Worm (Caenorhabditis elegans) whole organism, mixed stage, embryonic: ENCODE measurements around the gene kvs-4.
A peak's percentile ranks its signal among the peaks of the same experiment; 100 is the strongest.

ENCODE experiments used
- M03D4.4 ChIP-seq: sonication (generic microtip); optimal IDR thresholded peaks from 2 replicates; lab custom pipeline; 2017; ENCODE audit warnings: mild to moderate bottlenecking, missing genetic modification characterization, missing compliant biosample characterization
- bed-3 ChIP-seq: fragments of 200-800 bp; sonication (Bioruptor generic); optimal IDR thresholded peaks from 3 replicates; lab custom pipeline; 2018; ENCODE audit warnings: mild to moderate bottlenecking, missing genetic modification characterization, moderate library complexity, missing compliant biosample characterization
- blmp-1 ChIP-seq: fragments of 150-350 bp; optimal IDR thresholded peaks from 2 replicates; lab custom pipeline; 2014; ENCODE audit warnings: missing biosample characterization, missing genetic modification characterization
- ceh-39 ChIP-seq: fragments of 150-350 bp; optimal IDR thresholded peaks from 2 replicates; lab custom pipeline; 2014; ENCODE audit warnings: missing biosample characterization, missing genetic modification characterization
- ceh-43 ChIP-seq: fragments of 200-800 bp; sonication (Bioruptor generic); optimal IDR thresholded peaks from 2 replicates; lab custom pipeline; 2018; ENCODE audit warnings: mild to moderate bottlenecking, missing genetic modification characterization, moderate library complexity, missing compliant biosample characterization
- ceh-83 ChIP-seq: fragments of 200-800 bp; sonication (Bioruptor generic); optimal IDR thresholded peaks from 2 replicates; lab custom pipeline; 2018; ENCODE audit warnings: mild to moderate bottlenecking, missing genetic modification characterization, missing compliant biosample characterization
- ces-1 ChIP-seq: fragments of 150-350 bp; optimal IDR thresholded peaks from 2 replicates; lab custom pipeline; 2014; ENCODE audit warnings: missing biosample characterization, missing genetic modification reagents, missing genetic modification characterization
- cnd-1 ChIP-seq: fragments of 200-800 bp; sonication (Bioruptor generic); optimal IDR thresholded peaks from 2 replicates; lab custom pipeline; 2018; ENCODE audit warnings: mild to moderate bottlenecking, missing genetic modification characterization, missing compliant biosample characterization
- drap-1 ChIP-seq: fragments of 200-800 bp; sonication (Bioruptor generic); optimal IDR thresholded peaks from 3 replicates; lab custom pipeline; 2018; ENCODE audit warnings: mild to moderate bottlenecking, missing genetic modification characterization, missing compliant biosample characterization
- elt-1 ChIP-seq: sonication (generic microtip); optimal IDR thresholded peaks from 2 replicates; lab custom pipeline; 2017; ENCODE audit warnings: missing genetic modification characterization, mild to moderate bottlenecking, missing compliant biosample characterization, antibody characterized with exemption, moderate library complexity, borderline replicate concordance; ENCODE audit not compliant: insufficient read depth
- elt-3 ChIP-seq: fragments of 150-350 bp; optimal IDR thresholded peaks from 2 replicates; lab custom pipeline; 2014; ENCODE audit warnings: missing biosample characterization, missing genetic modification characterization
- flh-1 ChIP-seq: fragments of 200-800 bp; sonication (Bioruptor generic); optimal IDR thresholded peaks from 2 replicates; lab custom pipeline; 2018; ENCODE audit warnings: mild to moderate bottlenecking, missing genetic modification characterization, moderate library complexity, missing compliant biosample characterization
- ham-2 ChIP-seq: fragments of 200-800 bp; sonication (Bioruptor generic); optimal IDR thresholded peaks from 2 replicates; lab custom pipeline; 2018; ENCODE audit warnings: mild to moderate bottlenecking, missing genetic modification characterization, missing compliant biosample characterization
- hlh-1 ChIP-seq: fragments of 150-350 bp; optimal IDR thresholded peaks from 2 replicates; lab custom pipeline; 2014; ENCODE audit warnings: missing biosample characterization, missing genetic modification reagents, missing genetic modification characterization
- lin-13 ChIP-seq: fragments of 150-350 bp; optimal IDR thresholded peaks from 2 replicates; lab custom pipeline; 2014; ENCODE audit warnings: missing biosample characterization, missing genetic modification characterization
- lin-32 ChIP-seq: fragments of 200-800 bp; sonication (Bioruptor generic); optimal IDR thresholded peaks from 2 replicates; lab custom pipeline; 2018; ENCODE audit warnings: mild to moderate bottlenecking, missing genetic modification characterization, missing compliant biosample characterization
- lsy-2 ChIP-seq: fragments of 150-350 bp; optimal IDR thresholded peaks from 2 replicates; lab custom pipeline; 2014; ENCODE audit warnings: missing biosample characterization, missing genetic modification characterization
- mab-5 ChIP-seq: fragments of 150-350 bp; optimal IDR thresholded peaks from 2 replicates; lab custom pipeline; 2014; ENCODE audit warnings: missing biosample characterization, missing genetic modification characterization
- mep-1 ChIP-seq: fragments of 150-350 bp; optimal IDR thresholded peaks from 2 replicates; lab custom pipeline; 2017; ENCODE audit warnings: missing biosample characterization, missing genetic modification reagents, missing genetic modification characterization, inconsistent platforms
- mls-2 ChIP-seq: sonication (generic microtip); optimal IDR thresholded peaks from 2 replicates; lab custom pipeline; 2016; ENCODE audit warnings: mild to moderate bottlenecking, missing genetic modification characterization, moderate library complexity, missing compliant biosample characterization
- nhr-12 ChIP-seq: fragments of 150-350 bp; optimal IDR thresholded peaks from 2 replicates; lab custom pipeline; 2014; ENCODE audit warnings: missing biosample characterization, missing genetic modification characterization
- nhr-2 ChIP-seq: fragments of 150-350 bp; optimal IDR thresholded peaks from 2 replicates; lab custom pipeline; 2014; ENCODE audit warnings: missing biosample characterization, missing genetic modification characterization
- nhr-237 ChIP-seq: fragments of 150-350 bp; optimal IDR thresholded peaks from 2 replicates; lab custom pipeline; 2014; ENCODE audit warnings: missing biosample characterization, missing genetic modification characterization
- nhr-28 ChIP-seq: fragments of 150-350 bp; optimal IDR thresholded peaks from 2 replicates; lab custom pipeline; 2014; ENCODE audit warnings: missing biosample characterization, missing genetic modification characterization
- nhr-76 ChIP-seq: sonication (generic microtip); optimal IDR thresholded peaks from 2 replicates; lab custom pipeline; 2017; ENCODE audit warnings: missing biosample characterization, missing genetic modification characterization
- pha-4 ChIP-seq: fragments of 150-350 bp; optimal IDR thresholded peaks from 2 replicates; lab custom pipeline; 2018; ENCODE audit warnings: missing biosample characterization, missing genetic modification reagents, missing genetic modification characterization
- sem-2 ChIP-seq: fragments of 200-800 bp; sonication (Bioruptor generic); optimal IDR thresholded peaks from 2 replicates; lab custom pipeline; 2018; ENCODE audit warnings: mild to moderate bottlenecking, missing genetic modification characterization, missing compliant biosample characterization
- snpc-4 ChIP-seq: fragments of 150-350 bp; optimal IDR thresholded peaks from 2 replicates; lab custom pipeline; 2014; ENCODE audit warnings: missing biosample characterization, missing genetic modification characterization
- sptf-1 ChIP-seq: sonication (generic microtip); optimal IDR thresholded peaks from 2 replicates; lab custom pipeline; 2017; ENCODE audit warnings: mild to moderate bottlenecking, missing genetic modification characterization, moderate library complexity, missing compliant biosample characterization
- tbx-8 ChIP-seq: fragments of 200-800 bp; sonication (Bioruptor generic); optimal IDR thresholded peaks from 2 replicates; lab custom pipeline; 2018; ENCODE audit warnings: mild to moderate bottlenecking, missing genetic modification characterization, moderate library complexity, missing compliant biosample characterization
- unc-120 ChIP-seq: sonication (generic microtip); optimal IDR thresholded peaks from 2 replicates; lab custom pipeline; 2017; ENCODE audit warnings: missing genetic modification characterization, missing compliant biosample characterization; ENCODE audit not compliant: poor library complexity, severe bottlenecking
- unc-39 ChIP-seq: fragments of 150-350 bp; optimal IDR thresholded peaks from 2 replicates; lab custom pipeline; 2014; ENCODE audit warnings: missing biosample characterization, missing genetic modification characterization
- unc-62 ChIP-seq: fragments of 150-350 bp; optimal IDR thresholded peaks from 2 replicates; lab custom pipeline; 2014; ENCODE audit warnings: missing biosample characterization, missing genetic modification reagents, missing genetic modification characterization
- zip-8 ChIP-seq: fragments of 150-350 bp; optimal IDR thresholded peaks from 2 replicates; lab custom pipeline; 2014; ENCODE audit warnings: missing biosample characterization, missing genetic modification characterization
- ztf-11 ChIP-seq: fragments of 150-350 bp; optimal IDR thresholded peaks from 2 replicates; lab custom pipeline; 2014; ENCODE audit warnings: missing biosample characterization, missing genetic modification characterization

The kvs-4 gene

DNA sequence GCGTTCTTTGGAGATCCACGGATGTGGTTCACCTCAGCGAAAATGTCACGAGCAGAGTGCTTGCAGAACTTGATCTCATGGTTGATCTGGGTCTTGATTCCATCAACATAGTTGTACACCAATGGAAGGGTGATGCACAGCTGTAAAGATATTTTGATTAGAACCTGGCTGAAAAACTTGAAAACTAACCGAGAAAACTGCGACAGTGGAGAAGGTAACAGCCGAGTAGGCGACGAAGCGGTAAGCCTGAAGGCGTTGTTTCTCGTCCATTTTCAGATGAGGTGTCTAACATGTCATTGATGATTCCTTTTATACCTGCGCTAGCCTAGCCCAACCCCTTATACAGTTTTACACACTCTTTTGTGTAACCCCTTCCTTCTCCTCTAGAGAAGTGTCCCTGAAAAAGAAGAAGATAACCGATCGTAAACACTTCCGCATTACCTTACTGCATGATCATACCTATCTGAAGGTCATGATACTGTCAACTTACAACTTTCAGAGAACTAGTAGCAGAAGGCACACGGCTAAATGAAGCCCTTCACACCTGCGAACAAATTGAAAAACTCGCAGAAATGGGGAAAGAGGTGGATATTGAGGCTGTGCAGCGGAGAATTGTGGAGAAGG is 24.7 kb upstream of the kvs-4 start, which contains the start of gene col-94:
col-94 (minus strand) TSS at position 313 of the 624 bp plus-strand sequence.
- no peak for TF ChIP-seq ceh-39 (tag; lab: Kevin White, UChicago)
- no peak for TF ChIP-seq flh-1
- TF ChIP-seq mls-2 (tag; lab: Kevin White, UChicago), result no peak
- no peak for TF ChIP-seq cnd-1
- no peak for TF ChIP-seq lin-32 (GFP tag; lab: Kevin White, UChicago)
- TF ChIP-seq bed-3 (GFP tag; lab: Kevin White, UChicago), result no peak
- no peak for TF ChIP-seq unc-62 (GFP tag; lab: Kevin White, UChicago)
- TF ChIP-seq M03D4.4, result no peak
- TF ChIP-seq drap-1 (GFP tag; lab: Kevin White, UChicago), result no peak
- no peak for TF ChIP-seq ces-1 (GFP tag; lab: Kevin White, UChicago)
- no peak for TF ChIP-seq ztf-11
- no peak for TF ChIP-seq tbx-8 (GFP tag; lab: Kevin White, UChicago)

DNA sequence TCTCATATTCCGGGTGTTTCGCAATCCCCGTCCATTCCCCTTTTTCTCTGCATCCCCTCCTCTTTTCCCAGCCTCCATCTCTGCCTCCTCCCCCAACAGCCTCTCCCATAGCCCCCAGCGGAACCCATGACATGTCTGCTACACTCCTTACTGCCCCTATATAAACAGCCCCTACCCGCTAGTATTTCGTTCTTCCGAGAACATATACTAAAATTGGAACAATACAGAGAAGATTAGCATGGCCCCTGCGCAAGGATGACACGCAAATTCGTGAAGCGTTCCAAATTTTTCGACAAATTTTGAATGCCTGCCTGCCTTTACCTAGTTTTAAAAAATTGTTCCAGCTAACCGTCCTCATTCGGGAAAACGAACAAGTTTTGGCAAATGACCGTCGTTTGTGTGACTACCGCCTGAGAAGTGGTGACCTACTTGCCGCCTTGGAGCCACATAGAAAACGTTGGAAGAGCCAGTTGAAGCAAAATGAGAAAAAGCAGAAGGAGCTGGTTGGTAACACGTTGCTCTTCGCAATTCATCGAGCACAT is 22.8 kb upstream of the kvs-4 start:
- TF ChIP-seq unc-39, result no peak
- TF ChIP-seq hlh-1 (tag; lab: Kevin White, UChicago), result peak; percentile 84
- peak; percentile 78 for TF ChIP-seq lsy-2 (tag; lab: Kevin White, UChicago)
- peak; percentile 90 for TF ChIP-seq ceh-43 (GFP tag; lab: Kevin White, UChicago)
- peak; percentile 94 for TF ChIP-seq pha-4 (tag; lab: Kevin White, UChicago)
- peak; percentile 95 for TF ChIP-seq ces-1 (GFP tag; lab: Kevin White, UChicago)
- TF ChIP-seq bed-3 (GFP tag; lab: Kevin White, UChicago), result peak; percentile 89
- peak; percentile 95 for TF ChIP-seq ceh-83
- TF ChIP-seq ham-2, result peak; percentile 99
- TF ChIP-seq tbx-8 (GFP tag; lab: Kevin White, UChicago), result peak; percentile 95
- peak; percentile 25 for TF ChIP-seq nhr-28 (tag; lab: Kevin White, UChicago)
- TF ChIP-seq sem-2 (GFP tag; lab: Kevin White, UChicago), result peak; percentile 93
- peak; percentile 91 for TF ChIP-seq mep-1 (tag; lab: Kevin White, UChicago)
- TF ChIP-seq sptf-1 (tag; lab: Kevin White, UChicago), result peak; percentile 98
- TF ChIP-seq snpc-4 (tag; lab: Kevin White, UChicago), result no peak
- TF ChIP-seq flh-1, result peak; percentile 77
- peak; percentile 90 for TF ChIP-seq mab-5
- peak; percentile 16 for TF ChIP-seq nhr-2 (tag; lab: Kevin White, UChicago)
- TF ChIP-seq blmp-1, result no peak
- peak; percentile 95 for TF ChIP-seq M03D4.4
- TF ChIP-seq elt-1 (tag; lab: Kevin White, UChicago), result peak; percentile 4
- no peak for TF ChIP-seq zip-8 (tag; lab: Kevin White, UChicago)
- peak; percentile 86 for TF ChIP-seq elt-3 (tag; lab: Kevin White, UChicago)
- peak; percentile 98 for TF ChIP-seq mls-2 (tag; lab: Kevin White, UChicago)
- peak; percentile 79 for TF ChIP-seq ztf-11
- TF ChIP-seq nhr-237 (tag; lab: Kevin White, UChicago), result peak; percentile 93
- TF ChIP-seq lin-32 (GFP tag; lab: Kevin White, UChicago), result peak; percentile 93
- TF ChIP-seq lin-13 (tag; lab: Kevin White, UChicago), result peak; percentile 89
- peak; percentile 99 for TF ChIP-seq drap-1 (GFP tag; lab: Kevin White, UChicago)
- TF ChIP-seq nhr-12 (tag; lab: Kevin White, UChicago), result peak; percentile 16
- TF ChIP-seq cnd-1, result peak; percentile 93
- TF ChIP-seq unc-62 (GFP tag; lab: Kevin White, UChicago), result peak; percentile 89
- TF ChIP-seq ceh-39 (tag; lab: Kevin White, UChicago), result peak; percentile 57
- peak; percentile 99 for TF ChIP-seq unc-120 (tag; lab: Kevin White, UChicago)
- TF ChIP-seq nhr-76 (tag; lab: Kevin White, UChicago), result peak; percentile 47

ce11 chrIII:10994085-10994484 is 18.3 kb upstream of the kvs-4 start:
- peak; percentile 91 for TF ChIP-seq zip-8 (tag; lab: Kevin White, UChicago)
- no peak for TF ChIP-seq ceh-43 (GFP tag; lab: Kevin White, UChicago)
- TF ChIP-seq, all 35 proteins: peak for 1
